Worm (Caenorhabditis elegans) whole organism, late embryonic: ENCODE results near the gene Y62H9A.7.
A peak's percentile ranks its signal among the peaks of the same experiment; 100 is the strongest.

Source experiments
- C38D4.7 ChIP-seq: fragments of 200-800 bp; sonication (Bioruptor generic); optimal IDR thresholded peaks from 2 replicates; lab custom pipeline; 2018; ENCODE audit warnings: mild to moderate bottlenecking, missing genetic modification characterization, moderate library complexity, missing compliant biosample characterization
- F13H6.1 ChIP-seq: sonication (generic microtip); optimal IDR thresholded peaks from 2 replicates; lab custom pipeline; 2016; ENCODE audit warnings: missing genetic modification characterization, missing compliant biosample characterization
- K09A11.1 ChIP-seq: sonication (generic microtip); optimal IDR thresholded peaks from 2 replicates; lab custom pipeline; 2017; ENCODE audit warnings: antibody characterized with exemption, mild to moderate bottlenecking, missing genetic modification characterization, missing compliant biosample characterization; ENCODE audit not compliant: insufficient read depth
- ama-1 ChIP-seq: fragments of 150-350 bp; optimal IDR thresholded peaks from 2 replicates; lab custom pipeline; 2014
- ceh-14 ChIP-seq: sonication (generic microtip); optimal IDR thresholded peaks from 2 replicates; lab custom pipeline; 2016; ENCODE audit warnings: missing genotype, missing genetic modification characterization, missing compliant biosample characterization
- ceh-18 ChIP-seq: sonication (generic microtip); optimal IDR thresholded peaks from 2 replicates; lab custom pipeline; 2016; ENCODE audit warnings: missing genetic modification characterization, missing compliant biosample characterization
- ceh-2 ChIP-seq: sonication (generic microtip); optimal IDR thresholded peaks from 2 replicates; lab custom pipeline; 2016; ENCODE audit warnings: missing genotype, missing genetic modification characterization, missing compliant biosample characterization
- ceh-22 ChIP-seq: sonication (generic microtip); optimal IDR thresholded peaks from 2 replicates; lab custom pipeline; 2017; ENCODE audit warnings: missing biosample characterization, missing genetic modification characterization
- ceh-30 ChIP-seq: fragments of 150-350 bp; optimal IDR thresholded peaks from 2 replicates; lab custom pipeline; 2014; ENCODE audit warnings: missing biosample characterization, missing genetic modification characterization
- ceh-31 ChIP-seq: sonication (generic microtip); optimal IDR thresholded peaks from 2 replicates; lab custom pipeline; 2016; ENCODE audit warnings: missing genetic modification characterization, missing compliant biosample characterization
- ceh-34 ChIP-seq: sonication (generic microtip); optimal IDR thresholded peaks from 2 replicates; lab custom pipeline; 2016; ENCODE audit warnings: mild to moderate bottlenecking, missing genetic modification characterization, missing compliant biosample characterization
- ceh-48 ChIP-seq: sonication (generic microtip); optimal IDR thresholded peaks from 2 replicates; lab custom pipeline; 2016; ENCODE audit warnings: missing genetic modification characterization, inconsistent platforms, missing compliant biosample characterization
- che-1 ChIP-seq: sonication (generic microtip); optimal IDR thresholded peaks from 2 replicates; lab custom pipeline; 2016; ENCODE audit warnings: mild to moderate bottlenecking, missing genetic modification characterization, missing compliant biosample characterization
- elt-4 ChIP-seq: sonication (generic microtip); optimal IDR thresholded peaks from 2 replicates; lab custom pipeline; 2016; ENCODE audit warnings: missing genetic modification characterization, missing compliant biosample characterization
- fkh-10 ChIP-seq: fragments of 150-350 bp; optimal IDR thresholded peaks from 2 replicates; lab custom pipeline; 2014; ENCODE audit warnings: missing biosample characterization, missing genetic modification reagents, missing genetic modification characterization
- fkh-6 ChIP-seq: sonication (generic microtip); optimal IDR thresholded peaks from 2 replicates; lab custom pipeline; 2016; ENCODE audit warnings: missing genetic modification characterization, missing compliant biosample characterization
- gmeb-2 ChIP-seq: sonication (generic microtip); optimal IDR thresholded peaks from 2 replicates; lab custom pipeline; 2016; ENCODE audit warnings: missing genetic modification characterization, inconsistent platforms, missing compliant biosample characterization
- hlh-13 ChIP-seq: fragments of 200-800 bp; sonication (Bioruptor generic); optimal IDR thresholded peaks from 2 replicates; lab custom pipeline; 2018; ENCODE audit warnings: mild to moderate bottlenecking, missing genetic modification characterization, missing compliant biosample characterization
- hlh-15 ChIP-seq: sonication (generic microtip); optimal IDR thresholded peaks from 2 replicates; lab custom pipeline; 2016; ENCODE audit warnings: missing genetic modification characterization, missing compliant biosample characterization
- hlh-30 ChIP-seq: sonication (generic microtip); optimal IDR thresholded peaks from 2 replicates; lab custom pipeline; 2017; ENCODE audit warnings: antibody characterized with exemption, missing genetic modification characterization, missing compliant biosample characterization; ENCODE audit not compliant: insufficient read depth
- hlh-6 ChIP-seq: sonication (generic microtip); optimal IDR thresholded peaks from 2 replicates; lab custom pipeline; 2016; ENCODE audit warnings: missing genotype, missing genetic modification characterization, missing compliant biosample characterization
- hlh-8 ChIP-seq: sonication (generic microtip); optimal IDR thresholded peaks from 2 replicates; lab custom pipeline; 2016; ENCODE audit warnings: missing genotype, missing genetic modification characterization, missing compliant biosample characterization
- lim-6 ChIP-seq: sonication (generic microtip); optimal IDR thresholded peaks from 2 replicates; lab custom pipeline; 2016; ENCODE audit warnings: missing genetic modification characterization, missing compliant biosample characterization
- lin-11 ChIP-seq: fragments of 200-800 bp; sonication (Bioruptor generic); optimal IDR thresholded peaks from 2 replicates; lab custom pipeline; 2018; ENCODE audit warnings: mild to moderate bottlenecking, missing genetic modification characterization, missing compliant biosample characterization
- nfya-1 ChIP-seq: sonication (generic microtip); optimal IDR thresholded peaks from 2 replicates; lab custom pipeline; 2017; ENCODE audit warnings: missing genetic modification characterization, mild to moderate bottlenecking, missing compliant biosample characterization, antibody characterized with exemption, moderate library complexity
- odd-2 ChIP-seq: sonication (generic microtip); optimal IDR thresholded peaks from 2 replicates; lab custom pipeline; 2017; ENCODE audit warnings: antibody characterized with exemption, mild to moderate bottlenecking, missing genetic modification characterization, missing compliant biosample characterization
- pag-3 ChIP-seq: sonication (generic microtip); optimal IDR thresholded peaks from 2 replicates; lab custom pipeline; 2016; ENCODE audit warnings: missing compliant biosample characterization, missing genetic modification characterization, borderline replicate concordance
- pat-9 ChIP-seq: fragments of 200-800 bp; sonication (Bioruptor generic); optimal IDR thresholded peaks from 2 replicates; lab custom pipeline; 2018; ENCODE audit warnings: mild to moderate bottlenecking, missing genetic modification characterization, moderate library complexity, missing compliant biosample characterization
- pqm-1 ChIP-seq: sonication (generic microtip); optimal IDR thresholded peaks from 2 replicates; lab custom pipeline; 2016; ENCODE audit warnings: missing genetic modification characterization, missing compliant biosample characterization
- ref-2 ChIP-seq: sonication (generic microtip); optimal IDR thresholded peaks from 2 replicates; lab custom pipeline; 2016; ENCODE audit warnings: missing genetic modification characterization, missing compliant biosample characterization
- sdc-2 ChIP-seq: sonication (generic microtip); optimal IDR thresholded peaks from 2 replicates; lab custom pipeline; 2016; ENCODE audit warnings: missing genotype, missing genetic modification characterization, missing compliant biosample characterization
- syd-9 ChIP-seq: sonication (generic microtip); optimal IDR thresholded peaks from 2 replicates; lab custom pipeline; 2016; ENCODE audit warnings: mild to moderate bottlenecking, missing genetic modification characterization, moderate library complexity, missing compliant biosample characterization
- tbx-7 ChIP-seq: sonication (generic microtip); optimal IDR thresholded peaks from 2 replicates; lab custom pipeline; 2016; ENCODE audit warnings: missing genotype, missing genetic modification characterization, missing compliant biosample characterization
- ttx-3 ChIP-seq: sonication (generic microtip); optimal IDR thresholded peaks from 2 replicates; lab custom pipeline; 2016; ENCODE audit warnings: missing genetic modification reagents, missing genetic modification characterization, missing compliant biosample characterization
- unc-42 ChIP-seq: sonication (generic microtip); optimal IDR thresholded peaks from 2 replicates; lab custom pipeline; 2016; ENCODE audit warnings: missing genotype, missing genetic modification characterization, missing compliant biosample characterization
- unc-86 ChIP-seq: sonication (generic microtip); optimal IDR thresholded peaks from 2 replicates; lab custom pipeline; 2016; ENCODE audit warnings: missing genetic modification characterization, missing compliant biosample characterization
- zip-5 ChIP-seq: sonication (generic microtip); optimal IDR thresholded peaks from 2 replicates; lab custom pipeline; 2016; ENCODE audit warnings: missing genetic modification characterization, missing compliant biosample characterization
- ztf-16 ChIP-seq: sonication (generic microtip); optimal IDR thresholded peaks from 2 replicates; lab custom pipeline; 2017; ENCODE audit warnings: missing genetic modification characterization, missing compliant biosample characterization

Gene Y62H9A.7

DNA sequence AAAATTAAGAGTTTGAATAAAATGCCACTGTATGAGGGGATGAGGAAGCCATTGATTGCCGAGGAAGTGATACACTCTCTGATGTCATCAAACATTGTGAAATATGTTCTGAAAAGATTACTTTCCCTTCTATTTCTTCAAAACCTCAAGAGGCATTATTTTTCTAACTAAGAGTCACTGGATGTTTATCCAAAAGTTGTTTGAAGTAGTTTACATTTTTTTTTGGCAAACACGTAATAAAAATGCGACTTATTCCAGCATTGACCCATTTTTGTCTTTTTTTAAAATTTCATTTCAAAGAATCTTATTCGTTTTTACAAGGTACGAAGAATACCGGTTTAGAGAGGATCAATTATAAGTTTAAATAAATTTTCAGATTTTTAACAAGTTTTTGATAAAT lies 21.8 kb upstream of the Y62H9A.7 start, which contains the start of gene Y62H9A.11:
TSS of gene Y62H9A.11 (minus strand) at position 101 of the 400 bp plus-strand sequence.
- no peak for TF ChIP-seq ref-2 (tag; lab: Kevin White, UChicago)

DNA sequence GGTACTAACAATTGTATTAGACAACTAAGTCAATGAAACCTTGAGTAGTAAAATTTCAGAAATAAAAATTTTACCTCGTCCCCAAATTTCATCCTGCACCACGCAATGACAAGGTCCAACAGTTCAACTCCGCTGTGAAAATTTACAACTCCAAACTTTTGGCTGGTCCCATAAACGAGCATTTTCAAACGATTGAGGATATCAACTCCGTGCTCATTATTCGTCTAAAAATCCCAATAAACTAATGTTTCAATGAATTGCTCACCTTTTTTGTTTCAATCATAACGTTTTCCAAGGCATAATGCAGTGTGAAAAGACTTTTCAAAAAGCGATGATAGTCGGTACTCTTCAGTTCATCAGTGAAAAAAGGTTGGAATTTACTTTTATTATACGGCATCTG lies 21.1 kb upstream of the Y62H9A.7 start:
- no peak for TF ChIP-seq nfya-1 (tag; lab: Kevin White, UChicago)
- TF ChIP-seq ceh-34 (tag; lab: Kevin White, UChicago), result no peak
- TF ChIP-seq F13H6.1 (tag; lab: Kevin White, UChicago), result no peak
- no peak for TF ChIP-seq pat-9 (tag; lab: Kevin White, UChicago)
- TF ChIP-seq ceh-2 (tag; lab: Kevin White, UChicago), result no peak
- TF ChIP-seq, all 69 proteins: peak for 0

DNA sequence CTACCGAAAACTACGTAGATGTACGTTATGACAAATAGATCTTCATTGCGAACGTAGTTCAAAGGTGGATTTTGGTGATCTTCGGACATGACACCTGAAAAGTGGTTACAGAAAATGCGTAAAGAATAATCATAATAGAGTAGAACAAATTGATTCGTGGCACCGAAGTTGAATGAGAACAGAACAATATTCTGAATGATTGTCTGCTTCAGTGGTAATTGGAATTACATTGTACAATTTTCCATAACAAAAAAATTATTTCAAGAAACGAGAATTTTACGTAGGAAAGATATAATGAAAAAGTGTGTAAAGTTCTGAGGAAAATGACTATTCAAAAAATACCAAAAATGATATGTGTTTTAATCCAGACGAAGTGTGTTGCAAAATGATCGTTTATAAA lies 17.2 kb upstream of the Y62H9A.7 start, which contains the start of gene Y62H9A.10:
TSS of gene Y62H9A.10 (minus strand) at position 101 of the 400 bp plus-strand sequence.
- TF ChIP-seq C38D4.7, result no peak
- TF ChIP-seq ceh-48 (tag; lab: Kevin White, UChicago), result no peak
- no peak for TF ChIP-seq hlh-13
- no peak for TF ChIP-seq gmeb-2
- TF ChIP-seq hlh-30 (tag; lab: Kevin White, UChicago), result no peak
- TF ChIP-seq ceh-18, result no peak
- TF ChIP-seq lim-6 (tag; lab: Kevin White, UChicago), result no peak
- TF ChIP-seq odd-2 (tag; lab: Kevin White, UChicago), result no peak
- TF ChIP-seq ama-1, result no peak
- TF ChIP-seq ztf-16 (tag; lab: Kevin White, UChicago), result no peak
- TF ChIP-seq K09A11.1 (tag; lab: Kevin White, UChicago), result no peak
- TF ChIP-seq tbx-7 (tag; lab: Kevin White, UChicago), result no peak
- no peak for TF ChIP-seq hlh-15 (tag; lab: Kevin White, UChicago)
- no peak for TF ChIP-seq pqm-1 (tag; lab: Kevin White, UChicago)
- no peak for TF ChIP-seq lin-11 (tag; lab: Kevin White, UChicago)
- no peak for TF ChIP-seq hlh-6 (tag; lab: Kevin White, UChicago)

DNA sequence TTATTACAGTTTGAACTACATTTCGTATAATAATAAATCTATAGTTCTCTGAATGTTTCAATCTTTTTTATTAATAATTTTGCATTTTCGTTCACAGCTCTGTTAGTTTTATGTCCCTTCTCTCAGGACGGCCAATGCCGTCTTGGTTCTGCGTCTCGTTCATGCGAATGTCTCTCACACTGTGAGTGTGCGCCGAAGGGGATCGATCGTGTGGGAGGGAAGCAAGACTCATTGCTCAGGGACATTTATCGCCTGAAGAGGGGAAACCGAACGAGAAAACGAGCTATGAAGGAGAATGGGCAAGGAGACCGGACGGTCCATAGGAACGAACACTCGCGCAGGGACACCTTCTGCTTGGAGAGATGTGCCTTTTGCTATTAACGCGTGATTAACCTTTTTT lies 13.6 kb upstream of the Y62H9A.7 start:
- TF ChIP-seq ceh-31 (peak; percentile 46), sdc-2 (peak; percentile 97), unc-42 (peak; percentile 28), syd-9 (tag; lab: Kevin White, UChicago) (no peak)

DNA sequence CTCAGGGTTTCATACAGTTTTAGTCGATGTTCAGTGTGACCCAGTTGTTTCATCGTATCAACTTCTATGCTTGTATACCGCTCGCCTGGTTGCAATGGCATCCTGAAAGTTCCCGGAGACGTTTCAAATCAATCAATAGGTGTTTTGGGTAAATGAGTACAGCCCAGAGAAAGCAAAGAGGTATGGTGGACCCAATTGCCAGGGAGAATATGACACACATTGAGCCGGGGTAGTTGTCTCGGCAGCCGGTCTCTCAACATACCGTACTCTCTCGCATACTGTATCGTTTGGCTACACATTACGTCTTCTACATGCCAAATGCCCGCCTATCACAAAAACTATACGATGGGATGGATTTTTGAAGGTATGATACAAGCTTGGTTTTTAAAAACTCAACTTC lies 12.6 kb upstream of the Y62H9A.7 start, which contains the start of gene Y62H9A.9:
TSS of gene Y62H9A.9 (minus strand) at position 101 of the 400 bp plus-strand sequence.
- TF ChIP-seq ceh-22 (tag; lab: Kevin White, UChicago) (no peak), ceh-34 (tag; lab: Kevin White, UChicago) (no peak), che-1 (tag; lab: Kevin White, UChicago) (no peak), zip-5 (tag; lab: Kevin White, UChicago) (no peak), ceh-14 (tag; lab: Kevin White, UChicago) (no peak), unc-86 (tag; lab: Kevin White, UChicago) (no peak)

DNA sequence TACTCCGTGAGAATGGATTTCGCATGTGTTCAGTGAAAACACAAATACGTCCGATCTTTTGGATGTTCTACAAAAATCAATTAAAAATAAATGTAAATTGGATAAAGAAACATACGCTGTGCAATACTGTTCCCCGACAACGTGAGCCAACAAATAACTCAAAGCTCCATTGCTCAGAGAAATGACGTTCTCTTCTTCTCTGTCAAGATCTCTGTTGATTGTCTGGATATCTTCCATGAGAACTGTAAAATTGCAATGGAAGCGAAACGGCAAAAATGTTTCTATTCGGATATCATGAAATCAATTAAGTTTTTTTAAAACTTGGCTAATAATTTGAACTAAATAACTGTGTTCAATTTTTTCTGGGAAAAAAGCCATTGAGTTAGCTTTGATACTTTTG lies 11.2 kb upstream of the Y62H9A.7 start:
- TF ChIP-seq lim-6 (tag; lab: Kevin White, UChicago) (no peak), ref-2 (tag; lab: Kevin White, UChicago) (no peak), ceh-14 (tag; lab: Kevin White, UChicago) (no peak), tbx-7 (tag; lab: Kevin White, UChicago) (no peak), ceh-30 (tag; lab: Kevin White, UChicago) (no peak), ama-1 (no peak), ceh-34 (tag; lab: Kevin White, UChicago) (no peak), fkh-6 (no peak), pag-3 (tag; lab: Kevin White, UChicago) (no peak), gmeb-2 (no peak), hlh-8 (tag; lab: Kevin White, UChicago) (no peak), fkh-10 (GFP tag; lab: Kevin White, UChicago) (no peak), ceh-48 (tag; lab: Kevin White, UChicago) (no peak), elt-4 (tag; lab: Kevin White, UChicago) (no peak), F13H6.1 (tag; lab: Kevin White, UChicago) (no peak), ttx-3 (tag; lab: Kevin White, UChicago) (no peak)
